Fruit fly (Drosophila melanogaster): ENCODE measurements around the gene ATPsynCF6.

dm6 chr3R:23314332-23314731, 41.5 kb downstream of the ATPsynCF6 start:
- TF ChIP-seq CG8478 (optimal IDR thresholded peaks at IDR 0.05) (no peak), EcR (GFP tag; optimal IDR thresholded peaks at IDR 0.05) (no peak)

Data from whole organism.